Worm (Caenorhabditis elegans) whole organism, mixed stage, embryonic: ENCODE measurements around the gene R144.11.

ENCODE experiments used
- M03D4.4 ChIP-seq: sonication (generic microtip); optimal IDR thresholded peaks from 2 replicates; lab custom pipeline; 2017; ENCODE audit warnings: mild to moderate bottlenecking, missing genetic modification characterization, missing compliant biosample characterization
- lsy-2 ChIP-seq: fragments of 150-350 bp; optimal IDR thresholded peaks from 2 replicates; lab custom pipeline; 2014; ENCODE audit warnings: missing biosample characterization, missing genetic modification characterization
- snpc-4 ChIP-seq: fragments of 150-350 bp; optimal IDR thresholded peaks from 2 replicates; lab custom pipeline; 2014; ENCODE audit warnings: missing biosample characterization, missing genetic modification characterization
- unc-62 ChIP-seq: fragments of 150-350 bp; optimal IDR thresholded peaks from 2 replicates; lab custom pipeline; 2014; ENCODE audit warnings: missing biosample characterization, missing genetic modification reagents, missing genetic modification characterization

DNA sequence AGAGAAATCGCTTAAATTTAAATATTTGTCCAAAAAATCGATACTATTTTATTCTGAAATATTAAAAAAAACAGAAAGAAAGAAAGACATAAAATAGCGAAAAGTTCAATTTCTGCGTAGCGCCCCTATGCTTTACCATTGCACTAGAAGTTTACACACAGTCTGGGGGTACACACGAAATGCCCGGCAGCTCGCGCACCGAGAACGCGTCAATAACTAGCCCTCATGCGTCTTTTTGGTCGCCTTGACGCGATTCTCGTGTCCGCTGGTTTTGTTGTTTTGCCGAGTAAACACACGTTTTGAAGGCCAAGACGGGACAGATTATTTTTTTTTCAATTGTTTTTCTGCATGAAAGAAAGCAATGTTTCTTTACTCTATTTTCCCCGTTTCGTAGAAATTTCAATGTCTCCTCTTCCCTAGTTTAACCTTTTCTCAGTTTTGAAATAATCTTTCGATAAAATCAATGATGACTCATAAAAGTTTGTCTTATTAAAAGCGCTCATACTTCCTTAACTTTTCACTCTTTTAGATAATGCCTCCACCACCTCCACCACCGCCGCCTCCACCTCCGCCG is 9.6 kb upstream of the R144.11 start, which contains the start of gene wip-1:
- TF ChIP-seq snpc-4 (tag; lab: Kevin White, UChicago) (no peak), unc-62 (GFP tag; lab: Kevin White, UChicago) (peak; percentile 47), M03D4.4 (peak; percentile 84), lsy-2 (peak; percentile 90)
